Fruit fly (Drosophila melanogaster) whole organism, embryonic: ENCODE data around the gene Hrd3.
A peak's percentile ranks its signal among the peaks of the same experiment; 100 is the strongest.

Experiments
- CG1024 ChIP-seq: fragments of 200-800 bp; sonication (Bioruptor generic); IDR thresholded peaks from 2 replicates; pipeline ENCODE4 v1.3.6; 2022; ENCODE audit warnings: missing biosample characterization, missing genetic modification characterization
- CG10543 ChIP-seq: fragments of 200-800 bp; sonication (Bioruptor generic); optimal IDR thresholded peaks from 3 replicates; lab custom pipeline; 2017; ENCODE audit warnings: missing biosample characterization, mild to moderate bottlenecking, missing genetic modification characterization, moderate library complexity
- CG11247 ChIP-seq: fragments of 200-800 bp; sonication (Bioruptor generic); IDR thresholded peaks from 2 replicates; pipeline ENCODE4 v1.3.6; 2022; ENCODE audit warnings: missing biosample characterization, missing genetic modification characterization
- CG11695 ChIP-seq: fragments of 200-800 bp; sonication (Bioruptor generic); IDR thresholded peaks from 3 replicates; pipeline ENCODE4 v1.3.6; 2022; ENCODE audit warnings: missing biosample characterization, missing genetic modification characterization
- CG12104 ChIP-seq: fragments of 200-800 bp; sonication (Bioruptor generic); optimal IDR thresholded peaks from 3 replicates; lab custom pipeline; 2016; ENCODE audit warnings: missing biosample characterization, missing genetic modification characterization
- CG12155 ChIP-seq: fragments of 200-800 bp; sonication (Bioruptor generic); optimal IDR thresholded peaks from 3 replicates; lab custom pipeline; 2016; ENCODE audit warnings: missing biosample characterization, missing genetic modification characterization
- CG14667 ChIP-seq: fragments of 200-800 bp; sonication (Bioruptor generic); IDR thresholded peaks from 2 replicates; pipeline ENCODE4 v1.3.6; 2022; ENCODE audit warnings: missing biosample characterization, missing genetic modification characterization
- CG1603 ChIP-seq: fragments of 200-800 bp; sonication (Bioruptor generic); optimal IDR thresholded peaks from 2 replicates; lab custom pipeline; 2019; ENCODE audit warnings: missing biosample characterization, mild to moderate bottlenecking, missing genetic modification characterization, moderate library complexity
- CG2116 ChIP-seq: fragments of 200-800 bp; sonication (Bioruptor generic); optimal IDR thresholded peaks from 3 replicates; lab custom pipeline; 2018; ENCODE audit warnings: missing biosample characterization, mild to moderate bottlenecking, missing genetic modification characterization
- CG2712 ChIP-seq: fragments of 200-800 bp; optimal IDR thresholded peaks from 3 replicates; lab custom pipeline; 2019; ENCODE audit warnings: missing biosample characterization, mild to moderate bottlenecking, missing genetic modification characterization, moderate library complexity
- CG2875 ChIP-seq: fragments of 200-800 bp; sonication (Bioruptor generic); optimal IDR thresholded peaks from 2 replicates; lab custom pipeline; 2017; ENCODE audit warnings: missing biosample characterization, mild to moderate bottlenecking, missing genetic modification characterization, missing genetic modification reagents
- CG31441 ChIP-seq: fragments of 200-800 bp; sonication (Bioruptor generic); IDR thresholded peaks from 2 replicates; pipeline ENCODE4 v1.3.6; 2022; ENCODE audit warnings: missing biosample characterization, missing genetic modification characterization
- CG34224 ChIP-seq: fragments of 200-800 bp; sonication (Bioruptor generic); IDR thresholded peaks from 3 replicates; pipeline ENCODE4 v1.3.6; 2022; ENCODE audit warnings: missing biosample characterization, missing genetic modification characterization; ENCODE audit not compliant: partially characterized antibody
- CG6272 ChIP-seq: fragments of 200-800 bp; sonication (Bioruptor generic); IDR thresholded peaks from 2 replicates; pipeline ENCODE4 v1.3.6; 2022; ENCODE audit warnings: missing biosample characterization, missing genetic modification characterization
- CG6654 ChIP-seq: fragments of 200-800 bp; sonication (Bioruptor generic); optimal IDR thresholded peaks from 2 replicates; lab custom pipeline; 2017; ENCODE audit warnings: missing biosample characterization, mild to moderate bottlenecking, missing genetic modification characterization
- CG7372 ChIP-seq: fragments of 200-800 bp; sonication (Bioruptor generic); IDR thresholded peaks from 2 replicates; pipeline ENCODE4 v1.3.6; 2022; ENCODE audit warnings: missing biosample characterization, missing genetic modification characterization
- CG7556 ChIP-seq: fragments of 200-800 bp; sonication (Bioruptor generic); optimal IDR thresholded peaks from 2 replicates; lab custom pipeline; 2017; ENCODE audit warnings: missing biosample characterization, mild to moderate bottlenecking, missing genetic modification characterization
- CG8478 ChIP-seq: fragments of >200 bp; optimal IDR thresholded peaks from 2 replicates; lab custom pipeline; 2018
- CG9609 ChIP-seq: fragments of 200-800 bp; sonication (Bioruptor generic); optimal IDR thresholded peaks from 3 replicates; lab custom pipeline; 2016; ENCODE audit warnings: missing biosample characterization, missing genetic modification characterization
- Ets97D ChIP-seq: fragments of 200-800 bp; sonication (Bioruptor generic); optimal IDR thresholded peaks from 3 replicates; lab custom pipeline; 2016; ENCODE audit warnings: missing biosample characterization, missing genetic modification characterization
- Fer1 ChIP-seq: fragments of 200-800 bp; sonication (Bioruptor generic); optimal IDR thresholded peaks from 2 replicates; lab custom pipeline; 2017; ENCODE audit warnings: missing biosample characterization, mild to moderate bottlenecking, missing genetic modification characterization
- HLH54F ChIP-seq: fragments of 200-800 bp; sonication (Bioruptor generic); optimal IDR thresholded peaks from 3 replicates; lab custom pipeline; 2016; ENCODE audit warnings: missing biosample characterization, missing genetic modification characterization
- Hr78 ChIP-seq, 2 experiments: fragments of 200-800 bp in 1 of 2; fragments of >200 bp in 1 of 2; sonication (Bioruptor generic) in 1 of 2; optimal IDR thresholded peaks; 2 replicates each; lab custom pipeline; 2017 to 2019; ENCODE audit warnings: missing biosample characterization in 2 of 2, missing genetic modification characterization in 2 of 2, mild to moderate bottlenecking in 1 of 2, moderate library complexity in 1 of 2
- Lim3 ChIP-seq: fragments of 200-800 bp; sonication (Bioruptor generic); IDR thresholded peaks from 2 replicates; pipeline ENCODE4 v1.3.6; 2022; ENCODE audit warnings: missing biosample characterization, missing genetic modification characterization
- PHDP ChIP-seq: fragments of 200-800 bp; sonication (Bioruptor generic); optimal IDR thresholded peaks from 3 replicates; lab custom pipeline; 2018; ENCODE audit warnings: missing biosample characterization, mild to moderate bottlenecking, missing genetic modification characterization, moderate library complexity
- Xrp1 ChIP-seq: fragments of 200-800 bp; sonication (Bioruptor generic); IDR thresholded peaks from 2 replicates; pipeline ENCODE4 v1.3.6; 2022; ENCODE audit warnings: missing biosample characterization, missing genetic modification characterization
- bsh ChIP-seq, 2 experiments: fragments of 200-800 bp; sonication (Bioruptor generic); optimal IDR thresholded peaks; 2 replicates each; lab custom pipeline; 2017 to 2018; ENCODE audit warnings: mild to moderate bottlenecking in 2 of 2, missing biosample characterization in 2 of 2, missing genetic modification characterization in 2 of 2, moderate library complexity in 1 of 2
- cad ChIP-seq: fragments of >200 bp; optimal IDR thresholded peaks from 2 replicates; lab custom pipeline; 2017; ENCODE audit warnings: missing biosample characterization, missing genetic modification characterization
- corto ChIP-seq: fragments of 200-800 bp; sonication (Bioruptor generic); optimal IDR thresholded peaks from 2 replicates; lab custom pipeline; 2016; ENCODE audit warnings: missing biosample characterization, mild to moderate bottlenecking, missing genetic modification characterization, moderate library complexity
- crol ChIP-seq: fragments of 200-800 bp; sonication (Bioruptor generic); IDR thresholded peaks from 2 replicates; pipeline ENCODE4 v1.3.6; 2022; ENCODE audit warnings: missing biosample characterization, missing genetic modification characterization
- da ChIP-seq: fragments of 200-800 bp; sonication (Bioruptor generic); optimal IDR thresholded peaks from 2 replicates; lab custom pipeline; 2016; ENCODE audit warnings: missing biosample characterization, missing genetic modification characterization
- danr ChIP-seq: fragments of 200-800 bp; sonication (Bioruptor generic); IDR thresholded peaks from 2 replicates; pipeline ENCODE4 v1.3.6; 2022; ENCODE audit warnings: missing biosample characterization, missing genetic modification characterization
- emc ChIP-seq: fragments of 200-800 bp; sonication (Bioruptor generic); optimal IDR thresholded peaks from 2 replicates; lab custom pipeline; 2016; ENCODE audit warnings: missing biosample characterization, missing genetic modification characterization
- fd3F ChIP-seq: fragments of 200-800 bp; sonication (Bioruptor generic); optimal IDR thresholded peaks from 2 replicates; lab custom pipeline; 2018; ENCODE audit warnings: missing biosample characterization, mild to moderate bottlenecking, missing genetic modification characterization, moderate library complexity
- gcm ChIP-seq: fragments of 200-800 bp; sonication (Bioruptor generic); optimal IDR thresholded peaks from 2 replicates; lab custom pipeline; 2019; ENCODE audit warnings: missing biosample characterization, mild to moderate bottlenecking, missing genetic modification characterization, moderate library complexity
- gfzf ChIP-seq: fragments of 200-800 bp; sonication (Bioruptor generic); optimal IDR thresholded peaks from 2 replicates; lab custom pipeline; 2016; ENCODE audit warnings: missing biosample characterization, mild to moderate bottlenecking, missing genetic modification characterization, moderate library complexity
- grau ChIP-seq: fragments of 200-800 bp; optimal IDR thresholded peaks from 3 replicates; lab custom pipeline; 2019; ENCODE audit warnings: missing biosample characterization, mild to moderate bottlenecking, missing genetic modification characterization, moderate library complexity
- hb ChIP-seq: fragments of 200-800 bp; sonication (Bioruptor generic); IDR thresholded peaks from 3 replicates; pipeline ENCODE4 v1.3.6; 2022; ENCODE audit warnings: missing biosample characterization, missing genetic modification characterization; ENCODE audit not compliant: partially characterized antibody
- insv ChIP-seq, 2 experiments: fragments of 200-800 bp; sonication (Bioruptor generic); optimal IDR thresholded peaks; 3 replicates each; lab custom pipeline; 2016 to 2018; ENCODE audit warnings: missing biosample characterization in 2 of 2, missing genetic modification characterization in 2 of 2
- lov ChIP-seq, 2 experiments: fragments of 200-800 bp in 1 of 2; fragments of >200 bp in 1 of 2; sonication (Bioruptor generic) in 1 of 2; IDR thresholded peaks in 1 of 2; optimal IDR thresholded peaks in 1 of 2; 2 replicates in 1 of 2; 3 replicates in 1 of 2; pipeline versions ENCODE4 v1.3.6 to Lab custom; 2017 to 2022; ENCODE audit warnings: missing biosample characterization in 1 of 2, missing genetic modification characterization in 1 of 2
- nerfin-2 ChIP-seq: fragments of 200-800 bp; sonication (Bioruptor generic); IDR thresholded peaks from 2 replicates; pipeline ENCODE4 v1.3.6; 2022; ENCODE audit warnings: missing biosample characterization, missing genetic modification characterization; ENCODE audit not compliant: partially characterized antibody
- otp ChIP-seq: fragments of 200-800 bp; sonication (Bioruptor generic); IDR thresholded peaks from 3 replicates; pipeline ENCODE4, ENCODE4 v1.3.6; 2022; ENCODE audit warnings: missing biosample characterization, missing genetic modification characterization
- p53 ChIP-seq: fragments of 200-800 bp; sonication (Bioruptor generic); optimal IDR thresholded peaks from 2 replicates; lab custom pipeline; 2016; ENCODE audit warnings: missing biosample characterization, missing genetic modification characterization
- pb ChIP-seq: fragments of 200-800 bp; sonication (Bioruptor generic); optimal IDR thresholded peaks from 3 replicates; lab custom pipeline; 2016; ENCODE audit warnings: missing biosample characterization, missing genetic modification characterization
- pnt ChIP-seq: fragments of 200-800 bp; sonication (Bioruptor generic); optimal IDR thresholded peaks from 3 replicates; lab custom pipeline; 2016; ENCODE audit warnings: missing biosample characterization, missing genetic modification characterization
- pzg ChIP-seq: fragments of 200-800 bp; sonication (Bioruptor generic); optimal IDR thresholded peaks from 3 replicates; lab custom pipeline; 2018; ENCODE audit warnings: missing biosample characterization, mild to moderate bottlenecking, missing genetic modification characterization, moderate library complexity
- rib ChIP-seq: fragments of 200-800 bp; sonication (Bioruptor generic); IDR thresholded peaks from 2 replicates; pipeline ENCODE4 v1.3.6; 2022; ENCODE audit warnings: missing biosample characterization, missing genetic modification characterization
- sisA ChIP-seq: fragments of 200-800 bp; sonication (Bioruptor generic); IDR thresholded peaks from 2 replicates; pipeline ENCODE4 v1.3.6; 2022; ENCODE audit warnings: missing biosample characterization, missing genetic modification characterization
- sug ChIP-seq: fragments of 200-800 bp; optimal IDR thresholded peaks from 2 replicates; lab custom pipeline; 2019; ENCODE audit warnings: missing biosample characterization, mild to moderate bottlenecking, missing genetic modification characterization, moderate library complexity
- trh ChIP-seq: fragments of 200-800 bp; sonication (Bioruptor generic); optimal IDR thresholded peaks from 2 replicates; lab custom pipeline; 2016; ENCODE audit warnings: missing biosample characterization, missing genetic modification characterization

Gene Hrd3

DNA sequence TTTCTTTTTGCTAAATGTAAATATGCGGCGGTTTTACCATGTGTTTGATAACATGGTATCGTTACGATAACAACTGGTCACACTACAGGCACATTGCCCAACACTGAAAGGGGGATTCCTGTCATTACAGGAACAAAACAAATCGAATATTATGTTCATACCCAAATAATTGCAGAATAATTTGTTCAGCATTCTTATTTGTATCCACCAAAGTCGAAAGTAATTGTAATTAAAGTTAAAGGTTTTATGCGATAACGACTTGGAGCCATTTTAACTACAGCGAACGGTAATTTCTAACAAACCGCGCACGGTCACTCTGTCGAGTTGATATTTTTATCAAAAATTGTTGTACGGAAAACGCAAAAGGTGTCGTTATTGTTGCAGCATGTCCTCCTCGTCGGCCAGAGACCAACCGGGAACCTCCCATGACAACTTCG, 9.1 kb upstream of the Hrd3 start, which contains the start of the genes CG10214 and CG10375 (continued):
- TF ChIP-seq PHDP (tag; lab: Kevin White, UChicago) (peak; percentile 71), cad (GFP tag; lab: Kevin White, UChicago) (no peak), Hr78 (GFP tag; optimal IDR thresholded peaks at IDR 0.05; lab: Kevin White, UChicago) (no peak), grau (tag; lab: Kevin White, UChicago) (peak; percentile 74), gfzf (GFP tag; lab: Kevin White, UChicago) (peak; percentile 94), p53 (GFP tag; lab: Kevin White, UChicago) (peak; percentile 48), pzg (GFP tag; lab: Kevin White, UChicago) (peak; percentile 91), emc (GFP tag; lab: Kevin White, UChicago) (peak; percentile 37), crol (GFP tag; lab: Robert Waterston, UW) (no peak), CG9609 (GFP tag; lab: Kevin White, UChicago) (peak; percentile 76), HLH54F (GFP tag; lab: Kevin White, UChicago) (peak; percentile 80), CG2116 (GFP tag; lab: Kevin White, UChicago) (peak; percentile 69), CG1024 (GFP tag; lab: Robert Waterston, UW) (no peak), CG11695 (GFP tag; lab: Robert Waterston, UW) (peak; percentile 35; the same call in 1 of the 3 replicates), Ets97D (peak; percentile 87), Xrp1 (GFP tag; lab: Robert Waterston, UW) (peak; percentile 62; the same call in 1 of the 2 replicates), bsh (GFP tag; optimal IDR thresholded peaks at IDR 0.05; lab: Kevin White, UChicago) (peak in 1 of 2 experiments; percentile 76), CG14667 (GFP tag; lab: Robert Waterston, UW) (no peak), CG6272 (GFP tag; lab: Robert Waterston, UW) (0 out of 2 replicates have a peak, but pooled peaks have one; percentile 27), corto (GFP tag; lab: Kevin White, UChicago) (no peak), CG2712 (tag; lab: Kevin White, UChicago) (peak; percentile 78), da (GFP tag; lab: Kevin White, UChicago) (peak; percentile 71), CG12155 (GFP tag; lab: Kevin White, UChicago) (peak; percentile 82), CG10543 (peak; percentile 25), fd3F (GFP tag; lab: Kevin White, UChicago) (peak; percentile 42), CG6654 (no peak), CG8478 (no peak), lov (optimal IDR thresholded peaks at IDR 0.05; lab: Kevin White, UChicago) (no peak), lov (GFP tag; IDR thresholded peaks at IDR 0.05; lab: Robert Waterston, UW) (peak; percentile 74; the same call in 1 of the 3 replicates), otp (0 out of 3 replicates have a peak, but pooled peaks have one; percentile 65), CG31441 (GFP tag; lab: Robert Waterston, UW) (no peak; the same call in none of the 2 replicates), Lim3 (GFP tag; lab: Robert Waterston, UW) (no peak), CG7372 (peak; percentile 45; the same call in 1 of the 2 replicates), pnt (GFP tag; lab: Kevin White, UChicago) (peak; percentile 54), CG12104 (GFP tag; lab: Kevin White, UChicago) (peak; percentile 27), trh (GFP tag; lab: Kevin White, UChicago) (peak; percentile 41), gcm (GFP tag; lab: Kevin White, UChicago) (peak; percentile 41), CG34224 (GFP tag; lab: Robert Waterston, UW) (no peak; the same call in 2 of the 3 replicates), danr (GFP tag; lab: Robert Waterston, UW) (0 out of 2 replicates have a peak, but pooled peaks have one; percentile 23), CG1603 (tag; lab: Kevin White, UChicago) (peak; percentile 94), insv (GFP tag; optimal IDR thresholded peaks at IDR 0.05; lab: Kevin White, UChicago) (peak in 1 of 2 experiments; percentile 45), CG2875 (peak; percentile 43), rib (GFP tag; lab: Robert Waterston, UW) (no peak), nerfin-2 (GFP tag; lab: Robert Waterston, UW) (no peak), pb (GFP tag; lab: Kevin White, UChicago) (peak; percentile 55), CG11247 (GFP tag; lab: Robert Waterston, UW) (0 out of 2 replicates have a peak, but pooled peaks have one; percentile 37), hb (no peak), CG7556 (GFP tag; lab: Kevin White, UChicago) (peak; percentile 58), Fer1 (GFP tag; lab: Kevin White, UChicago) (peak; percentile 82), sug (peak; percentile 72), sisA (GFP tag; lab: Robert Waterston, UW) (peak; percentile 60)
